Fruit fly (Drosophila melanogaster) whole organism: ENCODE results near the gene Gr93c.

ENCODE experiments used
- CG8478 ChIP-seq: fragments of >200 bp; optimal IDR thresholded peaks from 2 replicates; lab custom pipeline; 2018; ENCODE audit warnings: inconsistent platforms
- Dll ChIP-seq: fragments of >200 bp; optimal IDR thresholded peaks from 2 replicates; lab custom pipeline; 2017
- EcR ChIP-seq, 2 experiments: fragments of >200 bp; optimal IDR thresholded peaks; 2 replicates each; lab custom pipeline; 2017; ENCODE audit warnings: missing biosample characterization in 2 of 2, missing genetic modification characterization in 2 of 2, missing genetic modification reagents in 2 of 2
- pan ChIP-seq: fragments of >200 bp; optimal IDR thresholded peaks from 2 replicates; lab custom pipeline; 2017
- psq ChIP-seq: fragments of >200 bp; optimal IDR thresholded peaks from 2 replicates; lab custom pipeline; 2017
- usp ChIP-seq: fragments of >200 bp; optimal IDR thresholded peaks from 2 replicates; lab custom pipeline; 2017; ENCODE audit warnings: missing biosample characterization, missing genetic modification characterization, mixed read lengths

DNA sequence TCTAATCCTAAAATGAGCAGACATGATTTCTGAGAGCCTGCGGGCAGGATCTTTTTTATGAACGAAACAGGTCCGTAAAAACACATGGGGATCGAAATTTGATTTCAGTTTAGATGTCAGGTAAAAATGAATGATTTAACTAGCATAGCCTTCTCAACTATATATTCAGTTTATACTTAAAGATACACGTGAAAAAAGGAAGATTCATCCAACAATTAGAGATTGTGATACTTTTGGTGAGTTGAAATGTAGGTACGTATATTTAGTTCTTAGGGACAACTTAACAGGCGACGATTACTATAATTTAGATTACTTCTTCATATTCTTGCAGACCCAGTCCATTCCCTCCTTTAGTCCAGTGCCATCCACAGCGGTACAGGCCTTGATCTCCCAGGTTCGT is 40.4 kb upstream of the Gr93c start, which contains the start of gene CG17819:
- no peak for TF ChIP-seq Dll (lab: Kevin White, UChicago)
- no peak for TF ChIP-seq pan
- TF ChIP-seq EcR (GFP tag; optimal IDR thresholded peaks at IDR 0.05; lab: Kevin White, UChicago): no peak
- no peak for TF ChIP-seq psq (lab: Kevin White, UChicago)
- TF ChIP-seq CG8478 (lab: Kevin White, UChicago): no peak
- TF ChIP-seq usp (GFP tag; lab: Kevin White, UChicago): no peak
